Fruit fly (Drosophila melanogaster): ENCODE measurements around the gene CG6836.
A peak's percentile ranks its signal among the peaks of the same experiment; 100 is the strongest.

- TF ChIP-seq svp (GFP tag) (peak; percentile 5), Hr39 (GFP tag; optimal IDR thresholded peaks at IDR 0.05) (no peak), Eip78C (GFP tag) (no peak), Eip75B (GFP tag; optimal IDR thresholded peaks at IDR 0.05) (no peak), Ets96B (tag; optimal IDR thresholded peaks at IDR 0.05) (no peak), CG10669 (GFP tag; optimal IDR thresholded peaks at IDR 0.05) (no peak), ss (GFP tag; optimal IDR thresholded peaks at IDR 0.05) (no peak), CG16779 (tag; optimal IDR thresholded peaks at IDR 0.05) (no peak), Lpt (GFP tag; optimal IDR thresholded peaks at IDR 0.05) (no peak), dac (GFP tag; optimal IDR thresholded peaks at IDR 0.05) (no peak)
These were observed 39.2 kb downstream of the CG6836 start, which contains the start of gene CG34256 for dm6 chr3L:18989611-18990010.
